Worm (Caenorhabditis elegans) whole organism, L4 larva: ENCODE measurements around the gene R12G8.1.

Experiments used
- F26F4.8 ChIP-seq: fragments of 200-800 bp; sonication (Bioruptor generic); conservative IDR thresholded peaks from 2 replicates; pipeline ENCODE4 v1.3.6; 2022; ENCODE audit warnings: missing genetic modification characterization, missing compliant biosample characterization
- R02D3.7 ChIP-seq: fragments of 150-350 bp; sonication (generic microtip); optimal IDR thresholded peaks from 3 replicates; lab custom pipeline; 2014; ENCODE audit warnings: missing biosample characterization, missing genetic modification characterization
- aha-1 ChIP-seq: fragments of 150-350 bp; peaks from one replicate; lab custom pipeline; 2014; ENCODE audit warnings: missing biosample characterization, missing genetic modification characterization
- aly-2 ChIP-seq: sonication (generic microtip); optimal IDR thresholded peaks from 2 replicates; lab custom pipeline; 2018; ENCODE audit warnings: missing biosample characterization, missing genetic modification characterization
- attf-4 ChIP-seq: sonication (generic microtip); optimal IDR thresholded peaks from 3 replicates; lab custom pipeline; 2017; ENCODE audit warnings: missing biosample characterization, missing genetic modification characterization
- ceh-20 ChIP-seq: fragments of 200-800 bp; sonication (Bioruptor generic); IDR thresholded peaks from 2 replicates; pipeline ENCODE4 v1.3.6; 2022; ENCODE audit warnings: missing genetic modification reagents, missing genetic modification characterization, missing compliant biosample characterization
- ceh-32 ChIP-seq: sonication (generic microtip); optimal IDR thresholded peaks from 2 replicates; lab custom pipeline; 2016; ENCODE audit warnings: mild to moderate bottlenecking, missing genetic modification characterization, missing compliant biosample characterization; ENCODE audit not compliant: poor library complexity
- cey-2 ChIP-seq: sonication (generic microtip); optimal IDR thresholded peaks from 3 replicates; lab custom pipeline; 2017; ENCODE audit warnings: missing genetic modification characterization, mild to moderate bottlenecking, missing compliant biosample characterization, antibody characterized with exemption, borderline replicate concordance; ENCODE audit not compliant: insufficient read depth
- daf-12 ChIP-seq: fragments of 150-350 bp; optimal IDR thresholded peaks from 2 replicates; lab custom pipeline; 2014; ENCODE audit warnings: missing biosample characterization, missing genetic modification reagents, missing genetic modification characterization
- daf-16 ChIP-seq, 3 experiments: sonication (generic microtip); optimal IDR thresholded peaks; 2 replicates each; lab custom pipeline; 2016 to 2017; ENCODE audit warnings: missing genetic modification characterization in 3 of 3, missing genetic modification reagents in 3 of 3, mild to moderate bottlenecking in 2 of 3, missing compliant biosample characterization in 2 of 3, missing biosample characterization in 1 of 3, moderate library complexity in 1 of 3
- dmd-6 ChIP-seq: fragments of 200-800 bp; sonication (Bioruptor generic); IDR thresholded peaks from 2 replicates; pipeline ENCODE4 v1.3.6; 2022; ENCODE audit warnings: missing genetic modification reagents, missing genetic modification characterization, missing compliant biosample characterization
- dpl-1 ChIP-seq: fragments of 150-350 bp; optimal IDR thresholded peaks from 2 replicates; lab custom pipeline; 2014; ENCODE audit warnings: missing biosample characterization, missing genetic modification reagents, missing genetic modification characterization
- hlh-11 ChIP-seq: fragments of 200-800 bp; sonication (Bioruptor generic); optimal IDR thresholded peaks from 2 replicates; lab custom pipeline; 2018; ENCODE audit warnings: mild to moderate bottlenecking, missing genetic modification characterization, missing compliant biosample characterization
- lin-1 ChIP-seq: fragments of 200-800 bp; sonication (Bioruptor generic); IDR thresholded peaks from 2 replicates; pipeline ENCODE4 v1.3.6; 2022; ENCODE audit warnings: missing genetic modification reagents, missing genetic modification characterization, missing compliant biosample characterization
- nhr-28 ChIP-seq: fragments of 150-350 bp; optimal IDR thresholded peaks from 2 replicates; lab custom pipeline; 2014; ENCODE audit warnings: missing biosample characterization, missing genetic modification characterization
- nhr-42 ChIP-seq: fragments of 200-800 bp; sonication (Bioruptor generic); IDR thresholded peaks from 2 replicates; pipeline ENCODE4 v1.3.6; 2022; ENCODE audit warnings: missing genetic modification characterization, missing compliant biosample characterization
- nhr-6 ChIP-seq: fragments of 150-350 bp; optimal IDR thresholded peaks from 2 replicates; lab custom pipeline; 2014; ENCODE audit warnings: missing biosample characterization, missing genetic modification characterization
- nhr-77 ChIP-seq: fragments of 150-350 bp; optimal IDR thresholded peaks from 2 replicates; lab custom pipeline; 2014; ENCODE audit warnings: missing biosample characterization, missing genetic modification characterization
- php-3 ChIP-seq: fragments of 200-800 bp; sonication (Bioruptor generic); IDR thresholded peaks from 2 replicates; pipeline ENCODE4 v1.3.6; 2022; ENCODE audit warnings: missing genetic modification reagents, missing genetic modification characterization, missing compliant biosample characterization
- pqm-1 ChIP-seq: sonication (generic microtip); optimal IDR thresholded peaks from 2 replicates; lab custom pipeline; 2017; ENCODE audit warnings: missing biosample characterization, missing genetic modification characterization
- saeg-2 ChIP-seq: fragments of 200-800 bp; sonication (Bioruptor generic); IDR thresholded peaks from 2 replicates; pipeline ENCODE4 v1.3.6; 2022; ENCODE audit warnings: missing genetic modification reagents, missing genetic modification characterization, missing compliant biosample characterization
- set-16 ChIP-seq: fragments of 200-800 bp; sonication (Bioruptor generic); IDR thresholded peaks from 2 replicates; pipeline ENCODE4 v1.3.6; 2022; ENCODE audit warnings: missing genetic modification reagents, missing genetic modification characterization, missing compliant biosample characterization
- snpc-1.2 ChIP-seq: fragments of 200-800 bp; sonication (Bioruptor generic); IDR thresholded peaks from 2 replicates; pipeline ENCODE4 v1.3.6; 2022; ENCODE audit warnings: missing genetic modification reagents, missing genetic modification characterization, missing compliant biosample characterization
- snpc-4 ChIP-seq: fragments of 150-350 bp; optimal IDR thresholded peaks from 2 replicates; lab custom pipeline; 2014; ENCODE audit warnings: missing biosample characterization, missing genetic modification characterization
- spr-1 ChIP-seq: sonication (generic microtip); optimal IDR thresholded peaks from 2 replicates; lab custom pipeline; 2016; ENCODE audit warnings: mild to moderate bottlenecking, missing genetic modification characterization, missing compliant biosample characterization
- tag-97 ChIP-seq: fragments of 200-800 bp; sonication (Bioruptor generic); IDR thresholded peaks from 2 replicates; pipeline ENCODE4 v1.3.6; 2022; ENCODE audit warnings: missing genetic modification characterization, missing compliant biosample characterization
- tra-1 ChIP-seq: fragments of 200-800 bp; sonication (Bioruptor generic); IDR thresholded peaks from 2 replicates; pipeline ENCODE4 v1.3.6; 2022; ENCODE audit warnings: missing genetic modification reagents, missing genetic modification characterization, missing compliant biosample characterization
- unc-130 ChIP-seq: sonication (generic microtip); optimal IDR thresholded peaks from 2 replicates; lab custom pipeline; 2016; ENCODE audit warnings: missing genetic modification reagents, missing genetic modification characterization, missing compliant biosample characterization
- unc-62 ChIP-seq, 3 experiments: fragments of 150-350 bp in 1 of 3; sonication (generic microtip); optimal IDR thresholded peaks in 2 of 3; peaks in 1 of 3; 1 replicate in 1 of 3; 2 replicates in 2 of 3; lab custom pipeline; 2014 to 2017; ENCODE audit warnings: missing biosample characterization in 3 of 3, missing genetic modification characterization in 3 of 3, missing genetic modification reagents in 3 of 3, missing genotype in 1 of 3
- vab-7 ChIP-seq: fragments of 200-800 bp; sonication (Bioruptor generic); IDR thresholded peaks from 2 replicates; pipeline ENCODE4 v1.3.6; 2022; ENCODE audit warnings: missing genetic modification reagents, missing genetic modification characterization, missing compliant biosample characterization

The R12G8.1 gene

DNA sequence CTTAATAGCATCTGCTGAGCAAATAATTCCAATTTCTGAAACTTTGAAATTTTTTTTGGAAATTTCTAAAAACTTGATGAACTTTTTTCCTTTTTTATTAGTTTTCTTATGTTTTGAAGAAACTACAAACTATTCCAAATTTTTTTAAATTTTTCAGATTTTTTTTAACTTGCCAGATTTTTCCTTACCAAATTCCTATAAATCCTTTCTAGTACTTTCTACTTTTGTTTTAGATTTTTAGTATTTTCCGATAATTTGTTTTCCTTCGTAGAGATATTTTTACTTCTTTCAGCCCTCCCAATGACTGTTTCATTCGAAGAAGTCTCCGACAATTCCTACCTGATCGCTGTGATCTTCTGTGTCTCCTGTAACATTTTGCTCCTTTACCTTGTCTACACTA lies 30.4 kb downstream of the R12G8.1 start, which contains the start of gene str-77:
str-77 (plus strand) TSS at position 301 of the 400 bp plus-strand sequence.
- TF ChIP-seq unc-130 (GFP tag; lab: Kevin White, UChicago) (no peak), ceh-32 (no peak), snpc-4 (tag; lab: Kevin White, UChicago) (no peak), vab-7 (GFP tag; lab: Robert Waterston, UW) (no peak), aly-2 (tag; lab: Kevin White, UChicago) (no peak), saeg-2 (GFP tag; lab: Robert Waterston, UW) (no peak), spr-1 (tag; lab: Kevin White, UChicago) (no peak)
- TF ChIP-seq, all 104 proteins: peak for 0

DNA sequence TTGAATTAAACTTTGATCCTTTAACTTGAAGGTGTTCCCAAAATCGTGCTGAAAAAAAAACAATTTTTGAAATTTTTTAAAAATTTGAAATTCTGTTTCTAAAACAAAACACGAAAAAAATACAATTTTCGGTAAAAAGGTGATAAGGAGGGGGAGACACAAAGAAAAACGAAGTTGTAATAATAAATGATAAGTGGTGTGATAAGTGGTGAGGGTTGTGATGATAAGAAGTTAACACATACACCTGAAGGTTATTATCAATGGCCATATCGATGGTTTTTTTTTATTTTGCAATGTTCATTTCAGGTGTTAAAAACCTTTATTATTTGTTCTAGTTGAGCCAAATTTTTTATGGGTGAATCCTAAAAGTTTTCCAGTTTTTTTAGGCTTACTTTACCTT lies 34.7 kb downstream of the R12G8.1 start, which contains the start of gene twk-33:
twk-33 (minus strand) TSS at position 48 of the 400 bp plus-strand sequence.
- TF ChIP-seq F26F4.8 (GFP tag; lab: Robert Waterston, UW) (no peak), daf-16 (GFP tag; optimal IDR thresholded peaks at IDR 0.05; lab: Kevin White, UChicago) (no peak), daf-16 (tag; optimal IDR thresholded peaks at IDR 0.05; lab: Kevin White, UChicago) (peak; percentile 63), cey-2 (tag; lab: Kevin White, UChicago) (peak; percentile 14), pqm-1 (tag; lab: Kevin White, UChicago) (peak; percentile 99), lin-1 (peak; percentile 33; the same call in 1 of the 2 replicates), tra-1 (peak; percentile 68; the same call in 1 of the 2 replicates), nhr-77 (tag; lab: Kevin White, UChicago) (peak; percentile 44), php-3 (peak; percentile 61; the same call in 1 of the 2 replicates), dpl-1 (GFP tag; lab: Kevin White, UChicago) (no peak), nhr-28 (tag; lab: Kevin White, UChicago) (peak; percentile 91), daf-12 (tag; lab: Kevin White, UChicago) (no peak), dmd-6 (GFP tag; lab: Robert Waterston, UW) (peak; percentile 83), hlh-11 (tag; lab: Kevin White, UChicago) (peak; percentile 62)

- TF ChIP-seq set-16 (GFP tag; lab: Robert Waterston, UW): peak; percentile 60
- TF ChIP-seq R02D3.7 (tag; lab: Kevin White, UChicago): no peak
- peak; percentile 58 for TF ChIP-seq aha-1 (tag; lab: Kevin White, UChicago)
- TF ChIP-seq attf-4 (tag; lab: Kevin White, UChicago): no peak
Observed at ce11 chrV:17712349-17712748, 36.7 kb downstream of the R12G8.1 start.

ce11 chrV:17707022-17707421 lies 42.0 kb downstream of the R12G8.1 start, which contains the start of gene srh-31:
Gene srh-31 (plus strand): TSS chrV:17707322.
- TF ChIP-seq nhr-6 (tag; lab: Kevin White, UChicago) (no peak), snpc-1.2 (no peak), tag-97 (GFP tag; lab: Robert Waterston, UW) (no peak), ceh-20 (no peak), cey-2 (tag; lab: Kevin White, UChicago) (no peak), php-3 (no peak)

ce11 chrV:17706217-17706806 lies 42.7 kb downstream of the R12G8.1 start:
- TF ChIP-seq nhr-42 (GFP tag; lab: Robert Waterston, UW) (no peak), unc-62 (GFP tag; optimal IDR thresholded peaks at IDR 0.05 in 1 of 2; lab: Kevin White, UChicago) (peak in 1 of 2 experiments; percentile 94), unc-62 (tag; optimal IDR thresholded peaks at IDR 0.05; lab: Kevin White, UChicago) (no peak), aha-1 (tag; lab: Kevin White, UChicago) (peak; percentile 92)
